Fruit fly (Drosophila melanogaster) whole organism, embryonic: Measurements from ENCODE around the gene CG12056.

Source experiments
- Adf1 ChIP-seq: fragments of 200-800 bp; sonication (Bioruptor generic); IDR thresholded peaks from 2 replicates; pipeline ENCODE4 v1.3.6; 2022; ENCODE audit warnings: missing biosample characterization, missing genetic modification characterization
- CG10147 ChIP-seq: fragments of 200-800 bp; sonication (Bioruptor generic); optimal IDR thresholded peaks from 2 replicates; lab custom pipeline; 2019; ENCODE audit warnings: missing biosample characterization, mild to moderate bottlenecking, missing genetic modification characterization, moderate library complexity
- CG10267 ChIP-seq: fragments of 200-800 bp; sonication (Bioruptor generic); optimal IDR thresholded peaks from 2 replicates; lab custom pipeline; 2018; ENCODE audit warnings: missing biosample characterization, mild to moderate bottlenecking, missing genetic modification characterization, moderate library complexity
- CG10565 ChIP-seq: fragments of 200-800 bp; sonication (Bioruptor generic); optimal IDR thresholded peaks from 3 replicates; lab custom pipeline; 2016; ENCODE audit warnings: missing biosample characterization, mild to moderate bottlenecking, missing genetic modification characterization
- CG11085 ChIP-seq: fragments of 200-800 bp; sonication (Bioruptor generic); IDR thresholded peaks from 2 replicates; pipeline ENCODE4 v1.3.6; 2022; ENCODE audit warnings: missing biosample characterization, missing genetic modification characterization
- CG12219 ChIP-seq: fragments of 200-800 bp; sonication (Bioruptor generic); optimal IDR thresholded peaks from 3 replicates; lab custom pipeline; 2018; ENCODE audit warnings: missing biosample characterization, mild to moderate bottlenecking, missing genetic modification characterization
- CG12942 ChIP-seq: fragments of 200-800 bp; sonication (Bioruptor generic); optimal IDR thresholded peaks from 3 replicates; lab custom pipeline; 2016; ENCODE audit warnings: missing biosample characterization, missing genetic modification characterization
- CG14014 ChIP-seq: fragments of 200-800 bp; sonication (Bioruptor generic); IDR thresholded peaks from 2 replicates; pipeline ENCODE4 v1.3.6; 2022; ENCODE audit warnings: missing biosample characterization, missing genetic modification characterization
- CG14667 ChIP-seq: fragments of 200-800 bp; sonication (Bioruptor generic); IDR thresholded peaks from 2 replicates; pipeline ENCODE4 v1.3.6; 2022; ENCODE audit warnings: missing biosample characterization, missing genetic modification characterization
- CG15601 ChIP-seq: fragments of 200-800 bp; sonication (Bioruptor generic); optimal IDR thresholded peaks from 3 replicates; lab custom pipeline; 2019; ENCODE audit warnings: missing biosample characterization, mild to moderate bottlenecking, missing genetic modification characterization, moderate library complexity
- CG16779 ChIP-seq: fragments of 200-800 bp; sonication (Bioruptor generic); IDR thresholded peaks from 2 replicates; pipeline ENCODE4 v1.3.6; 2022; ENCODE audit warnings: missing biosample characterization, missing genetic modification characterization
- CG16863 ChIP-seq: fragments of 200-800 bp; sonication (Bioruptor generic); optimal IDR thresholded peaks from 3 replicates; lab custom pipeline; 2016; ENCODE audit warnings: missing biosample characterization, missing genetic modification characterization
- CG17359 ChIP-seq: fragments of 200-800 bp; sonication (Bioruptor generic); optimal IDR thresholded peaks from 3 replicates; lab custom pipeline; 2018; ENCODE audit warnings: missing biosample characterization, mild to moderate bottlenecking, missing genetic modification characterization, moderate library complexity
- CG18599 ChIP-seq: fragments of 200-800 bp; sonication (Bioruptor generic); optimal IDR thresholded peaks from 3 replicates; lab custom pipeline; 2017; ENCODE audit warnings: missing biosample characterization, missing genetic modification characterization, mild to moderate bottlenecking, moderate library complexity, missing genetic modification reagents
- CG2116 ChIP-seq: fragments of 200-800 bp; sonication (Bioruptor generic); optimal IDR thresholded peaks from 3 replicates; lab custom pipeline; 2018; ENCODE audit warnings: missing biosample characterization, mild to moderate bottlenecking, missing genetic modification characterization
- CG2712 ChIP-seq: fragments of 200-800 bp; optimal IDR thresholded peaks from 3 replicates; lab custom pipeline; 2019; ENCODE audit warnings: missing biosample characterization, mild to moderate bottlenecking, missing genetic modification characterization, moderate library complexity
- CG2889 ChIP-seq: fragments of 200-800 bp; sonication (Bioruptor generic); IDR thresholded peaks from 3 replicates; pipeline ENCODE4 v1.3.6; 2022; ENCODE audit warnings: missing biosample characterization, missing genetic modification characterization
- CG30403 ChIP-seq: fragments of 200-800 bp; sonication (Bioruptor generic); optimal IDR thresholded peaks from 3 replicates; lab custom pipeline; 2016; ENCODE audit warnings: missing biosample characterization, missing genetic modification characterization
- CG31224 ChIP-seq: fragments of 200-800 bp; sonication (Bioruptor generic); IDR thresholded peaks from 2 replicates; pipeline ENCODE4 v1.3.6; 2022; ENCODE audit warnings: missing biosample characterization, missing genetic modification characterization
- CG32767 ChIP-seq: fragments of 200-800 bp; sonication (Bioruptor generic); IDR thresholded peaks from 2 replicates; pipeline ENCODE4 v1.3.6; 2022; ENCODE audit warnings: missing biosample characterization, missing genetic modification characterization
- CG34376 ChIP-seq: fragments of 200-800 bp; sonication (Bioruptor generic); optimal IDR thresholded peaks from 2 replicates; lab custom pipeline; 2018; ENCODE audit warnings: missing biosample characterization, mild to moderate bottlenecking, missing genetic modification characterization
- CG3847 ChIP-seq: fragments of 200-800 bp; sonication (Bioruptor generic); IDR thresholded peaks from 2 replicates; pipeline ENCODE4 v1.3.6; 2022; ENCODE audit warnings: missing biosample characterization, missing genetic modification characterization
- CG3995 ChIP-seq: fragments of 200-800 bp; sonication (Bioruptor generic); optimal IDR thresholded peaks from 3 replicates; lab custom pipeline; 2016; ENCODE audit warnings: missing biosample characterization, missing genetic modification characterization
- CG6254 ChIP-seq: fragments of 200-800 bp; sonication (Bioruptor generic); optimal IDR thresholded peaks from 3 replicates; lab custom pipeline; 2017; ENCODE audit warnings: mild to moderate bottlenecking, missing biosample characterization, missing genetic modification reagents, missing genetic modification characterization
- CG7786 ChIP-seq: fragments of 200-800 bp; sonication (Bioruptor generic); optimal IDR thresholded peaks from 2 replicates; lab custom pipeline; 2016; ENCODE audit warnings: missing biosample characterization, missing genetic modification characterization
- CG8478 ChIP-seq: fragments of >200 bp; optimal IDR thresholded peaks from 2 replicates; lab custom pipeline; 2018
- D ChIP-seq, 2 experiments: fragments of 200-800 bp in 1 of 2; fragments of >200 bp in 1 of 2; sonication (Bioruptor generic) in 1 of 2; optimal IDR thresholded peaks; 2 replicates in 1 of 2; 3 replicates in 1 of 2; lab custom pipeline; 2017; ENCODE audit warnings: mild to moderate bottlenecking in 1 of 2, missing biosample characterization in 1 of 2, missing genetic modification characterization in 1 of 2, missing genetic modification reagents in 1 of 2
- Dad ChIP-seq: fragments of 200-800 bp; sonication (Bioruptor generic); optimal IDR thresholded peaks from 3 replicates; lab custom pipeline; 2016; ENCODE audit warnings: missing biosample characterization, missing genetic modification characterization
- Dfd ChIP-seq, 2 experiments: fragments of >200 bp; optimal IDR thresholded peaks; 2 replicates each; lab custom pipeline; 2017; ENCODE audit warnings: missing biosample characterization in 2 of 2, missing genetic modification characterization in 2 of 2
- Ets97D ChIP-seq: fragments of 200-800 bp; sonication (Bioruptor generic); optimal IDR thresholded peaks from 3 replicates; lab custom pipeline; 2016; ENCODE audit warnings: missing biosample characterization, missing genetic modification characterization
- Hr39 ChIP-seq: fragments of >200 bp; optimal IDR thresholded peaks from 2 replicates; lab custom pipeline; 2017
- Lim3 ChIP-seq: fragments of 200-800 bp; sonication (Bioruptor generic); IDR thresholded peaks from 2 replicates; pipeline ENCODE4 v1.3.6; 2022; ENCODE audit warnings: missing biosample characterization, missing genetic modification characterization
- Neu2 ChIP-seq: fragments of 200-800 bp; sonication (Bioruptor generic); optimal IDR thresholded peaks from 3 replicates; lab custom pipeline; 2016; ENCODE audit warnings: missing biosample characterization, missing genetic modification characterization, borderline replicate concordance
- Oaz ChIP-seq: fragments of 200-800 bp; sonication (Bioruptor generic); IDR thresholded peaks from 2 replicates; pipeline ENCODE4 v1.3.6; 2022; ENCODE audit warnings: missing biosample characterization, missing genetic modification characterization
- Pdp1 ChIP-seq, 2 experiments: fragments of 200-800 bp; sonication (Bioruptor generic); optimal IDR thresholded peaks; 3 replicates each; lab custom pipeline; 2016; ENCODE audit warnings: missing biosample characterization in 2 of 2, missing genetic modification characterization in 2 of 2, mild to moderate bottlenecking in 1 of 2, moderate library complexity in 1 of 2
- Side ChIP-seq: fragments of 200-800 bp; sonication (Bioruptor generic); optimal IDR thresholded peaks from 2 replicates; lab custom pipeline; 2016; ENCODE audit warnings: missing biosample characterization, missing genetic modification characterization
- Spps ChIP-seq: fragments of 200-800 bp; sonication (Bioruptor generic); optimal IDR thresholded peaks from 2 replicates; lab custom pipeline; 2018; ENCODE audit warnings: missing biosample characterization, mild to moderate bottlenecking, missing genetic modification characterization
- Sry-δ ChIP-seq: fragments of 200-800 bp; sonication (Bioruptor generic); optimal IDR thresholded peaks from 2 replicates; lab custom pipeline; 2016; ENCODE audit warnings: missing biosample characterization, missing genetic modification characterization
- Tbp ChIP-seq: fragments of >200 bp; optimal IDR thresholded peaks from 2 replicates; lab custom pipeline; 2018; ENCODE audit warnings: missing biosample characterization, missing genetic modification characterization
- ara ChIP-seq: fragments of 200-800 bp; sonication (Bioruptor generic); IDR thresholded peaks from 2 replicates; pipeline ENCODE4 v1.3.6; 2022; ENCODE audit warnings: missing biosample characterization, missing genetic modification characterization
- ase ChIP-seq: fragments of 200-800 bp; sonication (Bioruptor generic); IDR thresholded peaks from 3 replicates; pipeline ENCODE4 v1.3.6; 2022; ENCODE audit warnings: missing biosample characterization, missing genetic modification characterization
- chinmo ChIP-seq: fragments of 200-800 bp; sonication (Bioruptor generic); IDR thresholded peaks from 4 replicates; pipeline ENCODE4 v1.3.6; 2022; ENCODE audit warnings: missing biosample characterization, missing genetic modification characterization; ENCODE audit not compliant: partially characterized antibody
- fd3F ChIP-seq: fragments of 200-800 bp; sonication (Bioruptor generic); optimal IDR thresholded peaks from 2 replicates; lab custom pipeline; 2018; ENCODE audit warnings: missing biosample characterization, mild to moderate bottlenecking, missing genetic modification characterization, moderate library complexity
- fru ChIP-seq: fragments of >200 bp; optimal IDR thresholded peaks from 2 replicates; lab custom pipeline; 2017
- kay ChIP-seq: fragments of 200-800 bp; sonication (Bioruptor generic); optimal IDR thresholded peaks from 2 replicates; lab custom pipeline; 2016; ENCODE audit warnings: missing biosample characterization, missing genetic modification characterization
- oc ChIP-seq: fragments of 200-800 bp; sonication (Bioruptor generic); optimal IDR thresholded peaks from 2 replicates; lab custom pipeline; 2018; ENCODE audit warnings: missing biosample characterization, mild to moderate bottlenecking, missing genetic modification characterization, moderate library complexity
- org-1 ChIP-seq: fragments of 200-800 bp; sonication (Bioruptor generic); optimal IDR thresholded peaks from 2 replicates; lab custom pipeline; 2017; ENCODE audit warnings: missing biosample characterization, missing genetic modification characterization
- ro ChIP-seq: fragments of 200-800 bp; sonication (Bioruptor generic); IDR thresholded peaks from 2 replicates; pipeline ENCODE4 v1.3.6; 2022; ENCODE audit warnings: missing biosample characterization, missing genetic modification characterization
- run ChIP-seq: fragments of 200-800 bp; sonication (Bioruptor generic); optimal IDR thresholded peaks from 3 replicates; lab custom pipeline; 2018; ENCODE audit warnings: missing biosample characterization, mild to moderate bottlenecking, missing genetic modification characterization
- sens ChIP-seq: fragments of 200-800 bp; sonication (Bioruptor generic); peaks from one replicate; lab custom pipeline; 2016; ENCODE audit warnings: missing biosample characterization, missing genetic modification characterization
- z ChIP-seq: fragments of 200-800 bp; sonication (Bioruptor generic); IDR thresholded peaks from 3 replicates; pipeline ENCODE4 v1.3.6; 2022; ENCODE audit warnings: missing biosample characterization, missing genetic modification characterization

Gene CG12056

dm6 chrX:9201866-9202681 lies 9.6 kb downstream of the CG12056 start (continued):
- TF ChIP-seq Adf1 (peak; percentile 96), CG2712 (tag; lab: Kevin White, UChicago) (peak; percentile 49), CG2889 (peak; percentile 69; the same call in 2 of the 3 replicates), CG2116 (GFP tag; lab: Kevin White, UChicago) (no peak), CG32767 (GFP tag; lab: Robert Waterston, UW) (no peak), ase (GFP tag; lab: Robert Waterston, UW) (peak; percentile 59; the same call in 1 of the 3 replicates), CG6254 (GFP tag; lab: Kevin White, UChicago) (no peak), Neu2 (no peak), Lim3 (GFP tag; lab: Robert Waterston, UW) (no peak), Hr39 (lab: Kevin White, UChicago) (no peak), CG10267 (tag; lab: Kevin White, UChicago) (peak; percentile 67), CG18599 (GFP tag; lab: Kevin White, UChicago) (peak; percentile 93), Pdp1 (GFP tag; optimal IDR thresholded peaks at IDR 0.05; lab: Kevin White, UChicago) (no peak), CG16779 (GFP tag; lab: Robert Waterston, UW) (peak; percentile 92), oc (tag; lab: Kevin White, UChicago) (no peak), run (tag; lab: Kevin White, UChicago) (no peak), CG12942 (GFP tag; lab: Kevin White, UChicago) (no peak), Dfd (GFP tag; optimal IDR thresholded peaks at IDR 0.05; lab: Kevin White, UChicago) (no peak), CG15601 (tag; lab: Kevin White, UChicago) (peak; percentile 96), D (optimal IDR thresholded peaks at IDR 0.05; lab: Kevin White, UChicago) (no peak), D (GFP tag; optimal IDR thresholded peaks at IDR 0.05; lab: Kevin White, UChicago) (no peak), CG34376 (GFP tag; lab: Kevin White, UChicago) (peak; percentile 32), CG14667 (GFP tag; lab: Robert Waterston, UW) (peak; percentile 55), CG3847 (GFP tag; lab: Robert Waterston, UW) (peak; percentile 90), Tbp (no peak), CG31224 (GFP tag; lab: Robert Waterston, UW) (peak; percentile 89), CG10565 (no peak), Oaz (GFP tag; lab: Robert Waterston, UW) (0 out of 2 replicates have a peak, but pooled peaks have one; percentile 19), CG16863 (GFP tag; lab: Kevin White, UChicago) (no peak), CG3995 (GFP tag; lab: Kevin White, UChicago) (no peak), Side (GFP tag; lab: Kevin White, UChicago) (no peak), CG7786 (GFP tag; lab: Kevin White, UChicago) (peak; percentile 31), chinmo (GFP tag; lab: Robert Waterston, UW) (no peak), fru (lab: Kevin White, UChicago) (no peak), z (GFP tag; lab: Robert Waterston, UW) (no peak), CG14014 (GFP tag; lab: Robert Waterston, UW) (peak; percentile 89), CG17359 (tag; lab: Kevin White, UChicago) (peak; percentile 60), Spps (tag; lab: Kevin White, UChicago) (no peak), Dad (GFP tag; lab: Kevin White, UChicago) (no peak), kay (GFP tag; lab: Kevin White, UChicago) (no peak), Sry-δ (GFP tag; lab: Kevin White, UChicago) (no peak), org-1 (GFP tag; lab: Kevin White, UChicago) (peak; percentile 29), sens (GFP tag; lab: Kevin White, UChicago) (peak; percentile 73), fd3F (GFP tag; lab: Kevin White, UChicago) (peak; percentile 77), Ets97D (GFP tag; lab: Kevin White, UChicago) (no peak), CG10147 (GFP tag; lab: Kevin White, UChicago) (peak; percentile 35), CG11085 (peak; percentile 81), CG30403 (GFP tag; lab: Kevin White, UChicago) (peak; percentile 54), ara (GFP tag; lab: Robert Waterston, UW) (no peak), CG8478 (lab: Kevin White, UChicago) (no peak), CG12219 (GFP tag; lab: Kevin White, UChicago) (peak; percentile 19), ro (GFP tag; lab: Robert Waterston, UW) (no peak)
